Fruit fly (Drosophila melanogaster) whole organism, embryonic: Measurements from ENCODE around the gene CG31141.

Experiments
- Atf6 ChIP-seq: fragments of 200-800 bp; sonication (Bioruptor generic); IDR thresholded peaks from 2 replicates; pipeline ENCODE4 v1.3.6; 2022; ENCODE audit warnings: missing biosample characterization, missing genetic modification characterization
- CG11247 ChIP-seq: fragments of 200-800 bp; sonication (Bioruptor generic); IDR thresholded peaks from 2 replicates; pipeline ENCODE4 v1.3.6; 2022; ENCODE audit warnings: missing biosample characterization, missing genetic modification characterization
- CG11398 ChIP-seq: fragments of 200-800 bp; sonication (Bioruptor generic); optimal IDR thresholded peaks from 2 replicates; lab custom pipeline; 2016; ENCODE audit warnings: missing biosample characterization, missing genetic modification characterization
- CG11723 ChIP-seq: fragments of 200-800 bp; sonication (Bioruptor generic); optimal IDR thresholded peaks from 2 replicates; lab custom pipeline; 2017; ENCODE audit warnings: missing biosample characterization, mild to moderate bottlenecking, missing genetic modification characterization
- CG12236 ChIP-seq: fragments of 200-800 bp; sonication (Bioruptor generic); optimal IDR thresholded peaks from 2 replicates; lab custom pipeline; 2016; ENCODE audit warnings: missing biosample characterization, missing genetic modification characterization
- CG14667 ChIP-seq: fragments of 200-800 bp; sonication (Bioruptor generic); IDR thresholded peaks from 2 replicates; pipeline ENCODE4 v1.3.6; 2022; ENCODE audit warnings: missing biosample characterization, missing genetic modification characterization
- CG17186 ChIP-seq: fragments of 200-800 bp; sonication (Bioruptor generic); optimal IDR thresholded peaks from 3 replicates; lab custom pipeline; 2017; ENCODE audit warnings: missing biosample characterization, missing genetic modification reagents, missing genetic modification characterization
- CG30431 ChIP-seq: fragments of 200-800 bp; sonication (Bioruptor generic); optimal IDR thresholded peaks from 2 replicates; lab custom pipeline; 2017; ENCODE audit warnings: missing biosample characterization, missing genetic modification characterization
- CG31224 ChIP-seq: fragments of 200-800 bp; sonication (Bioruptor generic); IDR thresholded peaks from 2 replicates; pipeline ENCODE4 v1.3.6; 2022; ENCODE audit warnings: missing biosample characterization, missing genetic modification characterization
- CG32532 ChIP-seq: fragments of 200-800 bp; sonication (Bioruptor generic); IDR thresholded peaks from 2 replicates; pipeline ENCODE4 v1.3.6; 2022; ENCODE audit warnings: missing biosample characterization, missing genetic modification characterization
- CG3995 ChIP-seq: fragments of 200-800 bp; sonication (Bioruptor generic); optimal IDR thresholded peaks from 3 replicates; lab custom pipeline; 2016; ENCODE audit warnings: missing biosample characterization, missing genetic modification characterization
- CG7372 ChIP-seq: fragments of 200-800 bp; sonication (Bioruptor generic); IDR thresholded peaks from 2 replicates; pipeline ENCODE4 v1.3.6; 2022; ENCODE audit warnings: missing biosample characterization, missing genetic modification characterization
- CG7987 ChIP-seq: fragments of 200-800 bp; sonication (Bioruptor generic); optimal IDR thresholded peaks from 2 replicates; lab custom pipeline; 2018; ENCODE audit warnings: missing biosample characterization, mild to moderate bottlenecking, missing genetic modification characterization, moderate library complexity
- CG8089 ChIP-seq: fragments of 200-800 bp; sonication (Bioruptor generic); optimal IDR thresholded peaks from 3 replicates; lab custom pipeline; 2016; ENCODE audit warnings: missing biosample characterization, missing genetic modification characterization
- CG8290 ChIP-seq, 3 experiments: fragments of 200-800 bp; sonication (Bioruptor generic); optimal IDR thresholded peaks; 2 replicates each; lab custom pipeline; 2016 to 2019; ENCODE audit warnings: missing biosample characterization in 3 of 3, missing genetic modification characterization in 3 of 3, mild to moderate bottlenecking in 2 of 3, moderate library complexity in 1 of 3
- D19A ChIP-seq: fragments of 200-800 bp; optimal IDR thresholded peaks from 3 replicates; lab custom pipeline; 2019; ENCODE audit warnings: missing biosample characterization, mild to moderate bottlenecking, missing genetic modification characterization, moderate library complexity
- D19B ChIP-seq: fragments of 200-800 bp; sonication (Bioruptor generic); optimal IDR thresholded peaks from 2 replicates; lab custom pipeline; 2017; ENCODE audit warnings: missing biosample characterization, mild to moderate bottlenecking, missing genetic modification characterization
- Dll ChIP-seq: fragments of 200-800 bp; sonication (Bioruptor generic); IDR thresholded peaks from 4 replicates; pipeline ENCODE4 v1.3.6; 2022; ENCODE audit warnings: missing biosample characterization, missing genetic modification characterization; ENCODE audit not compliant: partially characterized antibody
- Dp ChIP-seq: fragments of 200-800 bp; sonication (Bioruptor generic); optimal IDR thresholded peaks from 2 replicates; lab custom pipeline; 2018; ENCODE audit warnings: missing biosample characterization, mild to moderate bottlenecking, missing genetic modification characterization, moderate library complexity
- E2f2 ChIP-seq: fragments of 200-800 bp; sonication (Bioruptor generic); IDR thresholded peaks from 2 replicates; pipeline ENCODE4 v1.3.6; 2022; ENCODE audit warnings: missing biosample characterization, missing genetic modification characterization
- Elba2 ChIP-seq: fragments of 200-800 bp; sonication (Bioruptor generic); optimal IDR thresholded peaks from 3 replicates; lab custom pipeline; 2016; ENCODE audit warnings: missing biosample characterization, missing genetic modification characterization
- Oaz ChIP-seq: fragments of 200-800 bp; sonication (Bioruptor generic); IDR thresholded peaks from 2 replicates; pipeline ENCODE4 v1.3.6; 2022; ENCODE audit warnings: missing biosample characterization, missing genetic modification characterization
- Pdp1 ChIP-seq, 2 experiments: fragments of 200-800 bp; sonication (Bioruptor generic); optimal IDR thresholded peaks; 3 replicates each; lab custom pipeline; 2016; ENCODE audit warnings: missing biosample characterization in 2 of 2, missing genetic modification characterization in 2 of 2, mild to moderate bottlenecking in 1 of 2, moderate library complexity in 1 of 2
- Six4 ChIP-seq: fragments of 200-800 bp; sonication (Bioruptor generic); optimal IDR thresholded peaks from 2 replicates; lab custom pipeline; 2016; ENCODE audit warnings: missing biosample characterization, missing genetic modification characterization
- Ssrp ChIP-seq: fragments of 200-800 bp; sonication (Bioruptor generic); optimal IDR thresholded peaks from 2 replicates; lab custom pipeline; 2018; ENCODE audit warnings: missing biosample characterization, mild to moderate bottlenecking, missing genetic modification characterization, moderate library complexity
- TFAM ChIP-seq: fragments of 200-800 bp; sonication (Bioruptor generic); optimal IDR thresholded peaks from 2 replicates; lab custom pipeline; 2017; ENCODE audit warnings: missing biosample characterization, missing genetic modification characterization, inconsistent platforms
- Xbp1 ChIP-seq: fragments of 200-800 bp; sonication (Bioruptor generic); optimal IDR thresholded peaks from 3 replicates; lab custom pipeline; 2016; ENCODE audit warnings: missing biosample characterization, mild to moderate bottlenecking, missing genetic modification characterization
- Xrp1 ChIP-seq: fragments of 200-800 bp; sonication (Bioruptor generic); IDR thresholded peaks from 2 replicates; pipeline ENCODE4 v1.3.6; 2022; ENCODE audit warnings: missing biosample characterization, missing genetic modification characterization
- YL-1 ChIP-seq: fragments of 200-800 bp; sonication (Bioruptor generic); optimal IDR thresholded peaks from 3 replicates; lab custom pipeline; 2017; ENCODE audit warnings: missing biosample characterization, mild to moderate bottlenecking, missing genetic modification characterization
- ato ChIP-seq: fragments of 200-800 bp; sonication (Bioruptor generic); IDR thresholded peaks from 2 replicates; pipeline ENCODE4 v1.3.6; 2022; ENCODE audit warnings: missing biosample characterization, missing genetic modification characterization; ENCODE audit not compliant: partially characterized antibody
- bab2 ChIP-seq: fragments of 200-800 bp; sonication (Bioruptor generic); optimal IDR thresholded peaks from 2 replicates; lab custom pipeline; 2016; ENCODE audit warnings: missing biosample characterization, missing genetic modification characterization
- crp ChIP-seq, 2 experiments: fragments of 200-800 bp; sonication (Bioruptor generic); optimal IDR thresholded peaks; 2 replicates in 1 of 2; 3 replicates in 1 of 2; lab custom pipeline; 2017; ENCODE audit warnings: missing biosample characterization in 2 of 2, missing genetic modification characterization in 2 of 2, mild to moderate bottlenecking in 1 of 2, moderate library complexity in 1 of 2
- ems ChIP-seq: fragments of 200-800 bp; sonication (Bioruptor generic); optimal IDR thresholded peaks from 3 replicates; lab custom pipeline; 2016; ENCODE audit warnings: missing biosample characterization, missing genetic modification characterization
- en ChIP-seq: fragments of 200-800 bp; sonication (Bioruptor generic); optimal IDR thresholded peaks from 2 replicates; lab custom pipeline; 2016; ENCODE audit warnings: missing biosample characterization, missing genetic modification characterization
- eve ChIP-seq, 2 experiments: fragments of >200 bp; optimal IDR thresholded peaks; 2 replicates each; lab custom pipeline; 2017; ENCODE audit warnings: missing biosample characterization in 2 of 2, missing genetic modification characterization in 2 of 2
- exex ChIP-seq: fragments of 200-800 bp; sonication (Bioruptor generic); optimal IDR thresholded peaks from 4 replicates; lab custom pipeline; 2018; ENCODE audit warnings: missing biosample characterization, mild to moderate bottlenecking, missing genetic modification characterization, moderate library complexity
- gem ChIP-seq: fragments of 200-800 bp; sonication (Bioruptor generic); optimal IDR thresholded peaks from 2 replicates; lab custom pipeline; 2019; ENCODE audit warnings: missing biosample characterization, mild to moderate bottlenecking, missing genetic modification characterization, moderate library complexity
- knrl ChIP-seq: fragments of 200-800 bp; sonication (Bioruptor generic); IDR thresholded peaks from 3 replicates; pipeline ENCODE4 v1.3.6; 2022; ENCODE audit warnings: missing biosample characterization, missing genetic modification characterization; ENCODE audit not compliant: partially characterized antibody
- p53 ChIP-seq: fragments of 200-800 bp; sonication (Bioruptor generic); optimal IDR thresholded peaks from 2 replicates; lab custom pipeline; 2016; ENCODE audit warnings: missing biosample characterization, missing genetic modification characterization
- pfk ChIP-seq: fragments of 200-800 bp; sonication (Bioruptor generic); optimal IDR thresholded peaks from 2 replicates; lab custom pipeline; 2018; ENCODE audit warnings: missing biosample characterization, mild to moderate bottlenecking, missing genetic modification characterization, moderate library complexity
- pum ChIP-seq: fragments of 200-800 bp; sonication (Bioruptor generic); optimal IDR thresholded peaks from 2 replicates; lab custom pipeline; 2016; ENCODE audit warnings: missing biosample characterization, missing genetic modification characterization
- row ChIP-seq: fragments of 200-800 bp; sonication (Bioruptor generic); IDR thresholded peaks from 3 replicates; pipeline ENCODE4 v1.3.6; 2022; ENCODE audit warnings: missing biosample characterization, missing genetic modification characterization
- sr ChIP-seq: fragments of 200-800 bp; sonication (Bioruptor generic); IDR thresholded peaks from 3 replicates; pipeline ENCODE4 v1.3.6; 2022; ENCODE audit warnings: missing biosample characterization, missing genetic modification characterization
- tll ChIP-seq, 2 experiments: fragments of 200-800 bp in 1 of 2; fragments of >200 bp in 1 of 2; sonication (Bioruptor generic) in 1 of 2; optimal IDR thresholded peaks; 2 replicates each; lab custom pipeline; 2017 to 2019; ENCODE audit warnings: missing biosample characterization in 2 of 2, missing genetic modification characterization in 2 of 2, mild to moderate bottlenecking in 1 of 2, moderate library complexity in 1 of 2
- wdn ChIP-seq: fragments of 200-800 bp; sonication (Bioruptor generic); IDR thresholded peaks from 2 replicates; pipeline ENCODE4 v1.3.6; 2022; ENCODE audit warnings: missing biosample characterization, missing genetic modification characterization
- wor ChIP-seq: fragments of 200-800 bp; sonication (Bioruptor generic); IDR thresholded peaks from 2 replicates; pipeline ENCODE4 v1.3.6; 2022; ENCODE audit warnings: missing biosample characterization, missing genetic modification characterization
- z ChIP-seq: fragments of 200-800 bp; sonication (Bioruptor generic); IDR thresholded peaks from 3 replicates; pipeline ENCODE4 v1.3.6; 2022; ENCODE audit warnings: missing biosample characterization, missing genetic modification characterization
- zfh2 ChIP-seq: fragments of 200-800 bp; sonication (Bioruptor generic); optimal IDR thresholded peaks from 2 replicates; lab custom pipeline; 2016; ENCODE audit warnings: missing biosample characterization, missing genetic modification characterization

CG31141 gene

DNA sequence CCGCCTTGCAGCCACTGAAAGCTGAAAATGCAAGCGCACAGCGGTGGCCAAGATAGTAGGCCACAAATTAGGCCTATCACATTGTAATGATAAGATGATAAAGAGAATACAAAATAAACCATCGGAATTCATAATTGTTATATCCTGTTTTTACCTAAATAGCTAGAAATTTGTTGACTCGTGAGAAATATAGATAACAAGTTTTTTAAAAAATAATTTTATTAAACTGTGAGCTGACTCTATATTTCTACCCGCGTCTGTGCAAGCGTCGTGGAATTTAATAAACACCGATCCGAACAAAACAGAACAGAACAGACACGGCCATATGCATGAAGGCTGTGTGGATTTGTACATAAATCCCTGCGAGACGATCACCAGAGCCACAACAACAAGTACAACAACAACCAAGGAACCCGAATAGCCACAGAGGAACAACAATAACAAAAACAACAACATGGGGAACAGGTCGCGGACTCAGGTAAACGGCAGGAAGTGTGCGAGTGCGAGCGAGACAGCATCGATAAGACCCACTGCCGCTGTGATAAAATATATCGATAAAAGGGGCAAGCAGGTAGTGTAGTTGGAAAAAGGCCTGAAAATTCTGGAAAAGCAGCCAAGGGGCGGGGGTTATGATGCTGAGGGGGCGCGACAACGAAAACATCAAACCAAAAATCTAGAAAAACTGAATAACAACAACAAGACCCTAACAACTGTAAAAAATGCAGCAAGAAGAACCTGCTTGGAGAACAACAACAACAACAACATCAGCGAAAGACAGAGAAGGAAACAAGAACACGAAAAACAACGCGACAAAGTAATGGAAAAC is 36.6 kb upstream of the CG31141 start (continued):
- TF ChIP-seq Xbp1 (GFP tag; lab: Kevin White, UChicago) (peak; percentile 83), wor (GFP tag; lab: Robert Waterston, UW) (peak; percentile 72), Xrp1 (GFP tag; lab: Robert Waterston, UW) (peak; percentile 97), CG8290 (GFP tag; optimal IDR thresholded peaks at IDR 0.05; lab: Kevin White, UChicago) (peak; percentile 79), CG8290 (tag; optimal IDR thresholded peaks at IDR 0.05; lab: Kevin White, UChicago) (peak; percentile 19 to 88), CG12236 (GFP tag; lab: Kevin White, UChicago) (peak; percentile 58), pfk (GFP tag; lab: Kevin White, UChicago) (no peak), TFAM (GFP tag; lab: Kevin White, UChicago) (peak; percentile 73), tll (GFP tag; optimal IDR thresholded peaks at IDR 0.05; lab: Kevin White, UChicago) (peak in 1 of 2 experiments; percentile 30), CG7372 (peak; percentile 81), CG11398 (peak; percentile 56), Pdp1 (GFP tag; optimal IDR thresholded peaks at IDR 0.05; lab: Kevin White, UChicago) (peak; percentile 67 to 79), gem (tag; lab: Kevin White, UChicago) (peak; percentile 93), crp (GFP tag; optimal IDR thresholded peaks at IDR 0.05; lab: Kevin White, UChicago) (peak in 1 of 2 experiments; percentile 24), CG17186 (peak; percentile 7), p53 (GFP tag; lab: Kevin White, UChicago) (peak; percentile 6), zfh2 (GFP tag; lab: Kevin White, UChicago) (peak; percentile 8), CG7987 (GFP tag; lab: Kevin White, UChicago) (peak; percentile 3), Atf6 (peak; percentile 76; the same call in 1 of the 2 replicates), CG8089 (peak; percentile 55), wdn (0 out of 2 replicates have a peak, but pooled peaks have one; percentile 41), CG11247 (peak; percentile 56), E2f2 (GFP tag; lab: Robert Waterston, UW) (peak; percentile 69), Oaz (GFP tag; lab: Robert Waterston, UW) (no peak), bab2 (peak; percentile 75), CG30431 (peak; percentile 68), knrl (GFP tag; lab: Robert Waterston, UW) (no peak), CG32532 (peak; percentile 73), D19A (peak; percentile 60), Dp (GFP tag; lab: Kevin White, UChicago) (no peak), z (GFP tag; lab: Robert Waterston, UW) (peak; percentile 40; the same call in 1 of the 3 replicates), pum (GFP tag; lab: Kevin White, UChicago) (peak; percentile 80), eve (GFP tag; optimal IDR thresholded peaks at IDR 0.05; lab: Kevin White, UChicago) (peak; percentile 48 to 94), D19B (GFP tag; lab: Kevin White, UChicago) (no peak), Elba2 (GFP tag; lab: Kevin White, UChicago) (peak; percentile 45), sr (no peak; the same call in 2 of the 3 replicates), ems (GFP tag; lab: Kevin White, UChicago) (peak; percentile 54), exex (tag; lab: Kevin White, UChicago) (peak; percentile 11), CG11723 (GFP tag; lab: Kevin White, UChicago) (peak; percentile 76), CG31224 (GFP tag; lab: Robert Waterston, UW) (peak; percentile 50), CG14667 (peak; percentile 57), ato (GFP tag; lab: Robert Waterston, UW) (no peak), YL-1 (GFP tag; lab: Kevin White, UChicago) (peak; percentile 25), CG3995 (no peak), en (GFP tag; lab: Kevin White, UChicago) (peak; percentile 65), Six4 (GFP tag; lab: Kevin White, UChicago) (peak; percentile 86), Ssrp (tag; lab: Kevin White, UChicago) (peak; percentile 91), Dll (no peak), row (GFP tag; lab: Robert Waterston, UW) (peak; percentile 93)
